Fruit fly (Drosophila melanogaster): ENCODE measurements around the gene Arr1.

DNA sequence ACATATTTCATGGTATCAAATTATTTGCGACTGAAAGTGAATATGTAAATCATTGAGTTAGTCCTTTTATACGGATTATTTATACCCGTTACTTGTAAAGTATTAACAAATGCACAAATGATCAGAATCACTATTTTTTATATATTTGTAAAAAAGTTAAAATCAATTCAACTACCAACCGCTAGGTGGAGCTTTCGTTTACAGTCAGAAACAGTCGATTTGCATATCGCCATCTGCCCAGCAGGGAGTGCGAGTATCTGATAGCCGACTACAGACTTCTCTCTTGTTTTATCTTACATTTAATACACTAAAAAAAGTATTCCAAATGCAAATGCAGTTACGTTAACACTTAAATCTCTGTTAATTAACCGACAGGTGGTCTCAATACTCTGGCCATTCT is 10.8 kb upstream of the Arr1 start:
- TF ChIP-seq tai (GFP tag; optimal IDR thresholded peaks at IDR 0.05): no peak
- no peak for TF ChIP-seq Dif (GFP tag; optimal IDR thresholded peaks at IDR 0.05; ENCODE audit: partially characterized antibody)
- TF ChIP-seq sage (GFP tag; optimal IDR thresholded peaks at IDR 0.05): no peak
- no peak for TF ChIP-seq pan (optimal IDR thresholded peaks at IDR 0.05)
- TF ChIP-seq foxo (GFP tag; optimal IDR thresholded peaks at IDR 0.05): no peak
- no peak for TF ChIP-seq Myc (optimal IDR thresholded peaks at IDR 0.05)
